Fruit fly (Drosophila melanogaster) whole organism, prepupa: ENCODE measurements around the gene CG11504.

Experiments
- CG10631 ChIP-seq: fragments of 200-800 bp; sonication (Bioruptor generic); optimal IDR thresholded peaks from 2 replicates; lab custom pipeline; 2016; ENCODE audit warnings: missing biosample characterization, missing genetic modification characterization
- CG16779 ChIP-seq: fragments of 200-800 bp; sonication (Bioruptor generic); optimal IDR thresholded peaks from 3 replicates; lab custom pipeline; 2017; ENCODE audit warnings: missing biosample characterization, mild to moderate bottlenecking, missing genetic modification characterization
- CG3919 ChIP-seq: fragments of 200-800 bp; sonication (Bioruptor generic); optimal IDR thresholded peaks from 3 replicates; lab custom pipeline; 2016; ENCODE audit warnings: missing biosample characterization, missing genetic modification characterization
- CG6854 ChIP-seq: fragments of 200-800 bp; sonication (Bioruptor generic); optimal IDR thresholded peaks from 2 replicates; lab custom pipeline; 2017; ENCODE audit warnings: missing biosample characterization, mild to moderate bottlenecking, missing genetic modification characterization
- CG8119 ChIP-seq: fragments of 200-800 bp; sonication (Bioruptor generic); IDR thresholded peaks from 3 replicates; pipeline ENCODE4 v1.3.6; 2022; ENCODE audit warnings: missing biosample characterization, missing genetic modification characterization
- Ets21C ChIP-seq: fragments of 200-800 bp; sonication (Bioruptor generic); optimal IDR thresholded peaks from 3 replicates; lab custom pipeline; 2016; ENCODE audit warnings: missing biosample characterization, missing genetic modification characterization
- Hr39 ChIP-seq: fragments of 200-800 bp; sonication (Bioruptor generic); optimal IDR thresholded peaks from 2 replicates; lab custom pipeline; 2016; ENCODE audit warnings: missing biosample characterization, missing genetic modification characterization
- Hr4 ChIP-seq: fragments of 200-800 bp; sonication (Bioruptor generic); optimal IDR thresholded peaks from 3 replicates; lab custom pipeline; 2016; ENCODE audit warnings: missing biosample characterization, missing genetic modification characterization
- Lpt ChIP-seq: fragments of 200-800 bp; sonication (Bioruptor generic); optimal IDR thresholded peaks from 3 replicates; lab custom pipeline; 2016; ENCODE audit warnings: missing biosample characterization, missing genetic modification characterization
- Met ChIP-seq: fragments of 200-800 bp; sonication (Bioruptor generic); optimal IDR thresholded peaks from 3 replicates; lab custom pipeline; 2016; ENCODE audit warnings: missing biosample characterization, missing genetic modification characterization
- OdsH ChIP-seq: fragments of 200-800 bp; sonication (Bioruptor generic); optimal IDR thresholded peaks from 3 replicates; lab custom pipeline; 2016; ENCODE audit warnings: missing biosample characterization, missing genetic modification characterization
- dac ChIP-seq: fragments of 200-800 bp; sonication (Bioruptor generic); optimal IDR thresholded peaks from 2 replicates; lab custom pipeline; 2017; ENCODE audit warnings: missing biosample characterization, mild to moderate bottlenecking, missing genetic modification characterization
- fkh ChIP-seq: fragments of 200-800 bp; sonication (Bioruptor generic); optimal IDR thresholded peaks from 3 replicates; lab custom pipeline; 2017; ENCODE audit warnings: missing biosample characterization, mild to moderate bottlenecking, missing genetic modification characterization, moderate library complexity

dm6 chr3R:29978595-29978994 is 19.1 kb upstream of the CG11504 start:
- TF ChIP-seq OdsH (GFP tag; lab: Kevin White, UChicago), result peak; percentile 20
- no peak for TF ChIP-seq dac (GFP tag; lab: Kevin White, UChicago)
- peak; percentile 9 for TF ChIP-seq Met (GFP tag; lab: Kevin White, UChicago)
- TF ChIP-seq CG3919 (GFP tag; lab: Kevin White, UChicago), result peak; percentile 8
- no peak for TF ChIP-seq fkh (GFP tag; lab: Kevin White, UChicago)
- no peak for TF ChIP-seq Lpt (GFP tag; lab: Kevin White, UChicago)
- TF ChIP-seq Hr39 (GFP tag; lab: Kevin White, UChicago), result peak; percentile 31
- no peak for TF ChIP-seq Ets21C (GFP tag; lab: Kevin White, UChicago)
- no peak for TF ChIP-seq CG6854 (GFP tag; lab: Kevin White, UChicago)
- TF ChIP-seq CG10631 (GFP tag; lab: Kevin White, UChicago), result peak; percentile 1
- no peak for TF ChIP-seq CG16779 (tag; lab: Kevin White, UChicago)
- TF ChIP-seq CG8119 (GFP tag; lab: Robert Waterston, UW), result no peak
- no peak for TF ChIP-seq Hr4 (GFP tag; lab: Kevin White, UChicago)
